Worm (Caenorhabditis elegans): ENCODE measurements around the gene cap-2.

DNA sequence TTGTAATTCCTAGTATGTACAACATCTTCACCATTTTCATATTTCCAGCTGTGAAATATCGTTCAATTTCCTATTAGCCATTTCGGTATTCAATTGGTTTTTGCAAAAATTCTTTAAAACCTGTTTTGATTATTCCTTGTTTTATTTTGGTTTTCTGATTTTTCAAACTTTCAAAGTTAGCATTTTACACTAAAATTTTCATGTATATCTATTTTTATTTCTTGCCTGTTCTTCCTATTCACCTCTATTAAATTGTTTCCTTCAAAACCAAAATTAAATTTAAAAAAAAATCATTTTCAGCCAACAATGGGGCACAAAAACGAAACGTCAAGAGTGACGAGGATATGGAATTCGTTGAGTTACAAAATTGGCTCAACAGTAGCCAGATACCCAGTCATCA, 20.0 kb downstream of the cap-2 start, which contains the start of gene ptr-8:
- no peak for TF ChIP-seq elt-3 (tag; optimal IDR thresholded peaks at IDR 0.05)
- TF ChIP-seq rnt-1 (tag; optimal IDR thresholded peaks at IDR 0.05): no peak

Measured in whole organism, L1 larva.